Fruit fly (Drosophila melanogaster) whole organism, adult: ENCODE measurements around the gene CG4393.

Experiments
- CG11617 ChIP-seq: fragments of 200-800 bp; sonication (Bioruptor generic); optimal IDR thresholded peaks from 2 replicates; lab custom pipeline; 2017; ENCODE audit warnings: mild to moderate bottlenecking, missing biosample characterization, missing genetic modification reagents, missing genetic modification characterization
- CG12768 ChIP-seq: fragments of 200-800 bp; sonication (Bioruptor generic); optimal IDR thresholded peaks from 2 replicates; lab custom pipeline; 2017; ENCODE audit warnings: missing biosample characterization, missing genetic modification characterization, mild to moderate bottlenecking, moderate library complexity, missing genetic modification reagents
- CG14711 ChIP-seq: fragments of 200-800 bp; sonication (Bioruptor generic); optimal IDR thresholded peaks from 2 replicates; lab custom pipeline; 2018; ENCODE audit warnings: missing biosample characterization, mild to moderate bottlenecking, missing genetic modification characterization, moderate library complexity
- CG1620 ChIP-seq: fragments of 200-800 bp; sonication (Bioruptor generic); optimal IDR thresholded peaks from 2 replicates; lab custom pipeline; 2016; ENCODE audit warnings: missing biosample characterization, missing genetic modification characterization
- CG33017 ChIP-seq: fragments of 200-800 bp; sonication (Bioruptor generic); optimal IDR thresholded peaks from 2 replicates; lab custom pipeline; 2018; ENCODE audit warnings: missing biosample characterization, mild to moderate bottlenecking, missing genetic modification characterization, moderate library complexity
- CG5204 ChIP-seq: fragments of 200-800 bp; sonication (Bioruptor generic); optimal IDR thresholded peaks from 2 replicates; lab custom pipeline; 2016; ENCODE audit warnings: missing biosample characterization, missing genetic modification characterization
- CG7045 ChIP-seq: fragments of 200-800 bp; sonication (Bioruptor generic); optimal IDR thresholded peaks from 2 replicates; lab custom pipeline; 2017; ENCODE audit warnings: missing biosample characterization, mild to moderate bottlenecking, missing genetic modification characterization
- CG7101 ChIP-seq: fragments of 200-800 bp; sonication (Bioruptor generic); optimal IDR thresholded peaks from 2 replicates; lab custom pipeline; 2018; ENCODE audit warnings: missing biosample characterization, mild to moderate bottlenecking, missing genetic modification characterization, moderate library complexity
- Clk ChIP-seq: fragments of 200-800 bp; sonication (Bioruptor generic); optimal IDR thresholded peaks from 2 replicates; lab custom pipeline; 2017; ENCODE audit warnings: missing biosample characterization, missing genetic modification characterization
- Crg-1 ChIP-seq: fragments of 200-800 bp; sonication (Bioruptor generic); optimal IDR thresholded peaks from 2 replicates; lab custom pipeline; 2016; ENCODE audit warnings: missing biosample characterization, missing genetic modification characterization
- Hr96 ChIP-seq: fragments of 200-800 bp; sonication (Bioruptor generic); optimal IDR thresholded peaks from 2 replicates; lab custom pipeline; 2016; ENCODE audit warnings: missing biosample characterization, missing genetic modification characterization
- Mnt ChIP-seq: fragments of 200-800 bp; sonication (Bioruptor generic); optimal IDR thresholded peaks from 2 replicates; lab custom pipeline; 2016; ENCODE audit warnings: missing biosample characterization, mild to moderate bottlenecking, missing genetic modification characterization
- bab1 ChIP-seq: fragments of 200-800 bp; sonication (Bioruptor generic); optimal IDR thresholded peaks from 3 replicates; lab custom pipeline; 2019; ENCODE audit warnings: missing biosample characterization, mild to moderate bottlenecking, missing genetic modification characterization, moderate library complexity
- cic ChIP-seq: fragments of 200-800 bp; sonication (Bioruptor generic); optimal IDR thresholded peaks from 2 replicates; lab custom pipeline; 2017; ENCODE audit warnings: missing biosample characterization, mild to moderate bottlenecking, missing genetic modification characterization, moderate library complexity
- cnc ChIP-seq, 2 experiments: fragments of >200 bp; optimal IDR thresholded peaks; 2 replicates each; lab custom pipeline; 2017
- kay ChIP-seq: fragments of 200-800 bp; sonication (Bioruptor generic); peaks from one replicate; lab custom pipeline; 2016; ENCODE audit warnings: missing biosample characterization, missing genetic modification characterization, borderline replicate concordance
- ovo ChIP-seq: fragments of 200-800 bp; sonication (Bioruptor generic); optimal IDR thresholded peaks from 2 replicates; lab custom pipeline; 2016; ENCODE audit warnings: missing biosample characterization, missing genetic modification characterization
- pad ChIP-seq: fragments of 200-800 bp; sonication (Bioruptor generic); optimal IDR thresholded peaks from 3 replicates; lab custom pipeline; 2017; ENCODE audit warnings: missing biosample characterization, missing genetic modification characterization, mild to moderate bottlenecking, moderate library complexity, missing genetic modification reagents
- tj ChIP-seq: fragments of 200-800 bp; sonication (Bioruptor generic); optimal IDR thresholded peaks from 3 replicates; lab custom pipeline; 2017; ENCODE audit warnings: missing biosample characterization, mild to moderate bottlenecking, missing genetic modification characterization, moderate library complexity
- toe ChIP-seq: fragments of 200-800 bp; sonication (Bioruptor generic); optimal IDR thresholded peaks from 2 replicates; lab custom pipeline; 2016; ENCODE audit warnings: missing biosample characterization, missing genetic modification characterization

CG4393 gene

DNA sequence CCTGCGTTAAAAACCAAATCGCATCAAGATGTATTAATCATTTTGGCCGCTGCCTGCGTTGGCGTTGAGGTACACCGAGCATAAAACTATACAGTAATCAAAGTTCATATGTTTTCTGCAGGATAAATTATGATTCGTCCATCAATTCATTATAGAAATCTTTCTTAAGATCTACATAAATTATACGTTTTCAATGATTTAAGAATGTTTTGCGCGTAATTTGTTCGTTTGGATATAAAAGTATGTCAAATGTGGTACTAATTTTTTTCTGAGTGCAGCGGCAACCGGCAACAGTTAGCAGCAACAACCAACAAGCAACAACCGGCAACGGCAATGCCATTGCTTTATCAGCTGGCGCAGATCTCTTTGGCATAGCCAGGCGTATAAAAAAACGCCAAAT lies 32.0 kb upstream of the CG4393 start:
- no peak for TF ChIP-seq bab1 (GFP tag; lab: Kevin White, UChicago)
- no peak for TF ChIP-seq CG1620 (GFP tag; lab: Kevin White, UChicago)
- TF ChIP-seq cic (GFP tag; lab: Kevin White, UChicago): no peak
- TF ChIP-seq CG14711 (tag; lab: Kevin White, UChicago): no peak
- TF ChIP-seq cnc (optimal IDR thresholded peaks at IDR 0.05; lab: Kevin White, UChicago): no peak
- TF ChIP-seq CG5204 (GFP tag; lab: Kevin White, UChicago): no peak
- TF ChIP-seq CG7101 (tag; lab: Kevin White, UChicago): no peak
- no peak for TF ChIP-seq Hr96 (GFP tag; lab: Kevin White, UChicago)

DNA sequence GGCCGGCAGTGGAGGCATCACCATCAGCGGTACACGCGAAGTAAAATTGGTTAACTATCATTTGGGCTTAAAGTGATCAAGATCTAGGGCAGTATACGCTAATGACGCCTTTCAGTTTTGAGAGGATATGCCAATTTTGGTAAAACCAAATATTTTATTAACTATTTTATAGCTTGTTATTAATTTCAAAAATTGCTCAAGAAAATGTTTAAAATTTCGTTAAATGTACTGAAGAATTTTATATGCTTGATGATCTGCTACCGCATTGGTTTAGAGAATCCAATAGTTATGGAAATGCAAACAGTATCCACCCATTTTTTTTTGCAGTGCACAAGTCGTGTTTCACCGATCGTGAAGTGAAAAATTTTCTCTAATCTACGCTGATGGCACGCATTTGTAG lies 23.3 kb upstream of the CG4393 start:
- no peak for TF ChIP-seq CG5204 (GFP tag; lab: Kevin White, UChicago)
- no peak for TF ChIP-seq CG7101 (tag; lab: Kevin White, UChicago)
- TF ChIP-seq toe: no peak
- no peak for TF ChIP-seq cnc (optimal IDR thresholded peaks at IDR 0.05; lab: Kevin White, UChicago)
- no peak for TF ChIP-seq CG33017 (tag; lab: Kevin White, UChicago)
- TF ChIP-seq pad (GFP tag; lab: Kevin White, UChicago): no peak
- TF ChIP-seq Crg-1 (GFP tag; lab: Kevin White, UChicago): no peak
- TF ChIP-seq ovo (GFP tag; lab: Kevin White, UChicago): no peak
- no peak for TF ChIP-seq Mnt
- no peak for TF ChIP-seq CG12768
- no peak for TF ChIP-seq CG11617
- TF ChIP-seq bab1 (GFP tag; lab: Kevin White, UChicago): no peak
- no peak for TF ChIP-seq kay (GFP tag; lab: Kevin White, UChicago)
- no peak for TF ChIP-seq Hr96 (GFP tag; lab: Kevin White, UChicago)
- TF ChIP-seq CG14711 (tag; lab: Kevin White, UChicago): no peak
- no peak for TF ChIP-seq CG7045 (GFP tag; lab: Kevin White, UChicago)
- no peak for TF ChIP-seq Clk (GFP tag; lab: Kevin White, UChicago)
- TF ChIP-seq CG1620 (GFP tag; lab: Kevin White, UChicago): no peak
- no peak for TF ChIP-seq cic (GFP tag; lab: Kevin White, UChicago)

DNA sequence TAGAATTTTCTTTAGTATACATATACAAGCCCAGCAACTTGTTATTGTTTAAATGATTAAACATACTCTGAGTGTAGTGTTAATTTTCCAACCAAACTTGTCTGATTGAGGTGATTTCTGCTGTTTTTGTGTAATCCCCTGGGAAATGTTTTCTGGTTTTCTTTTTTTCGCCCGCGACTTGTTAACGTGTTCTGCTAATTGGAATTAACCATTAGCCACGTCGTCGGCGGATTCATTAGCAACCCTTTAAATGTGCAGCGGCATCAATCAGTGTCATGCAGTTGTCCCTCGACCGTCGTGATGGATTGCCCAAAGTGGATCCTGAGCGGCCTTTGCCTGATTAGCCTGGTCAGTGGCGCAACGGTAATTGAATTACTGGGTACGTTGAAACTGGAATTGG lies 20.6 kb upstream of the CG4393 start, which contains the start of gene Ir94e:
Gene Ir94e, plus strand, starts transcription at position 301 of the 400 bp plus-strand sequence.
- TF ChIP-seq Crg-1 (GFP tag; lab: Kevin White, UChicago) (no peak), CG5204 (GFP tag; lab: Kevin White, UChicago) (no peak), CG12768 (no peak), CG7045 (GFP tag; lab: Kevin White, UChicago) (no peak), Mnt (no peak), CG14711 (tag; lab: Kevin White, UChicago) (no peak), bab1 (GFP tag; lab: Kevin White, UChicago) (no peak), CG11617 (no peak), CG7101 (tag; lab: Kevin White, UChicago) (no peak), tj (no peak), kay (GFP tag; lab: Kevin White, UChicago) (no peak), pad (GFP tag; lab: Kevin White, UChicago) (no peak), Clk (GFP tag; lab: Kevin White, UChicago) (no peak)

DNA sequence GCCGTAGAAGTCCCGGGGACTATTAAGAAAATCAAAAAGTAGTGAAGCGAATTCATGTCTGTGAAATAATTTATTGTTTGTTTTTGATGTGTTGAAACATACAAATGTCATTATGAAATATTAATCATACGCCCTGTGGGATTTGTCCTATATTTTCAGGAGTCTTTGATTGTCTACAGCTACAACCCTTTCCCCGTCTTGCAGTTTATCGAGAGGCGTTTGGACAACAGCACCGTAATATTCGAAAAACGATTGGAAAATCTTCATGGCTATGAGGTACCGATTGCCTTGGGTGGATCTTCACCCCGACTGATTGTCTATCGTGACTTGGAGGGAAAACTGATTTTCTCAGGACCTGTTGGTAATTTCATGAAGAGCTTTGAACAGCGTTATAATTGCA lies 19.1 kb upstream of the CG4393 start, which contains the start of gene CG17380:
Gene CG17380, minus strand, starts transcription at position 101 of the 400 bp plus-strand sequence.
- TF ChIP-seq cnc (optimal IDR thresholded peaks at IDR 0.05; lab: Kevin White, UChicago): no peak
- no peak for TF ChIP-seq cic (GFP tag; lab: Kevin White, UChicago)
- TF ChIP-seq CG14711 (tag; lab: Kevin White, UChicago): no peak
- no peak for TF ChIP-seq toe
- TF ChIP-seq kay (GFP tag; lab: Kevin White, UChicago): no peak
- TF ChIP-seq CG7101 (tag; lab: Kevin White, UChicago): no peak
- TF ChIP-seq CG1620 (GFP tag; lab: Kevin White, UChicago): no peak
- TF ChIP-seq Clk (GFP tag; lab: Kevin White, UChicago): no peak

DNA sequence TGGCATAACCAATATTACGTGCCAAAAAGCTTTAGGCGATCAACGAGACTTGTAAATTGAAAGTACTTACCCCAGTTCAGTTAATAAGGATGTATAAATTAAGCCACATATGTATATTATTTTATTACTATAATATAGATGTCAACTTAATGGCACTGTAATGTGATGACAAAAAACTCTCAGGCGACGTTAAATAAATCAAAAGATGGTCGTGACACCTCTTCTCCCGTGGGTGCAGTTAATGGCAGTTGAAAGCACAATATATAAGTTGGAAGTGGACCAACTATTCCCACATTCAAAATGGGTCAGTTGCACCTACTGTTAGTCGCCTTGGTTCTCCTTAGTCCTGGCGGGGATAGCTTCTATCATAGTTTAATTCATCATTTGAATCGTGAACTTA lies 17.9 kb upstream of the CG4393 start, which contains the start of gene Ir94d:
Gene Ir94d, plus strand, starts transcription at position 301 of the 400 bp plus-strand sequence.
- TF ChIP-seq Mnt (no peak), cic (GFP tag; lab: Kevin White, UChicago) (no peak), CG7101 (tag; lab: Kevin White, UChicago) (no peak), CG5204 (GFP tag; lab: Kevin White, UChicago) (no peak), Hr96 (GFP tag; lab: Kevin White, UChicago) (no peak), Crg-1 (GFP tag; lab: Kevin White, UChicago) (no peak), CG33017 (tag; lab: Kevin White, UChicago) (no peak), Clk (GFP tag; lab: Kevin White, UChicago) (no peak), CG11617 (no peak), ovo (GFP tag; lab: Kevin White, UChicago) (no peak), kay (GFP tag; lab: Kevin White, UChicago) (no peak), CG14711 (tag; lab: Kevin White, UChicago) (no peak), CG12768 (no peak), toe (no peak), tj (no peak), cnc (optimal IDR thresholded peaks at IDR 0.05; lab: Kevin White, UChicago) (no peak), bab1 (GFP tag; lab: Kevin White, UChicago) (no peak), CG1620 (GFP tag; lab: Kevin White, UChicago) (no peak), CG7045 (GFP tag; lab: Kevin White, UChicago) (no peak)

DNA sequence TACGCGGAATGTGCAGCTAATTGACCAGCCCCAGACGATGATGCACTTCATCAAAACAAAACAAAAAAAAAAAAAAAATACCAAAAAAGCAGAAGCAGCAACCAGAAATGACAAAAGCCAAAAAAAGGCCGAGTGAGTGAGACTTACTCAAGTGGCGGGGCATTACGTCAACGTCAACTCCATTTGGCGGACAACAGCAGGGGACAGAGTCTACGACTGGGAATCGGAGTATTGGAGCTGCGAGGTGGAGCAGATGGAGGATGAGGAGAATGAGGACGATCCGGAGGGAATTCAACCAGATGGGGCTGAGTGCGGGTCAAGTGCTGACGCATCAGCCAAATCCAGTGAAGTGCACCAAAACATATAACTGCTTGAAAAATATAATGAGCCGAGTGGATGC lies 16.9 kb upstream of the CG4393 start:
- TF ChIP-seq CG7045 (GFP tag; lab: Kevin White, UChicago): no peak
- TF ChIP-seq CG11617: no peak
- TF ChIP-seq pad (GFP tag; lab: Kevin White, UChicago): no peak
- no peak for TF ChIP-seq CG7101 (tag; lab: Kevin White, UChicago)
- no peak for TF ChIP-seq CG5204 (GFP tag; lab: Kevin White, UChicago)
- TF ChIP-seq CG33017 (tag; lab: Kevin White, UChicago): no peak
- no peak for TF ChIP-seq kay (GFP tag; lab: Kevin White, UChicago)
- no peak for TF ChIP-seq CG12768
- TF ChIP-seq Mnt: no peak
- no peak for TF ChIP-seq CG14711 (tag; lab: Kevin White, UChicago)
- no peak for TF ChIP-seq cnc (optimal IDR thresholded peaks at IDR 0.05; lab: Kevin White, UChicago)
- no peak for TF ChIP-seq Clk (GFP tag; lab: Kevin White, UChicago)
- TF ChIP-seq Crg-1 (GFP tag; lab: Kevin White, UChicago): no peak
- no peak for TF ChIP-seq tj
- TF ChIP-seq cic (GFP tag; lab: Kevin White, UChicago): no peak
- no peak for TF ChIP-seq toe
- TF ChIP-seq ovo (GFP tag; lab: Kevin White, UChicago): no peak
- TF ChIP-seq Hr96 (GFP tag; lab: Kevin White, UChicago): no peak
- no peak for TF ChIP-seq CG1620 (GFP tag; lab: Kevin White, UChicago)
